Worm (Caenorhabditis elegans) whole organism, young adult: ENCODE data around the gene W10C6.2.

ENCODE experiments used
- F10E7.11 ChIP-seq: sonication (generic microtip); optimal IDR thresholded peaks from 2 replicates; lab custom pipeline; 2017; ENCODE audit warnings: mild to moderate bottlenecking, missing genetic modification characterization, moderate library complexity, missing compliant biosample characterization
- F23B12.7 ChIP-seq: sonication (generic microtip); optimal IDR thresholded peaks from 2 replicates; lab custom pipeline; 2017; ENCODE audit warnings: missing genetic modification characterization, mild to moderate bottlenecking, missing compliant biosample characterization, antibody characterized with exemption, moderate library complexity; ENCODE audit not compliant: insufficient read depth
- F39B2.1 ChIP-seq: fragments of 200-800 bp; sonication (Bioruptor generic); IDR thresholded peaks from 2 replicates; pipeline ENCODE4 v1.3.6; 2022; ENCODE audit warnings: missing genetic modification reagents, missing genetic modification characterization, missing compliant biosample characterization
- F49E8.2 ChIP-seq: sonication (generic microtip); optimal IDR thresholded peaks from 3 replicates; lab custom pipeline; 2017; ENCODE audit warnings: missing genetic modification characterization, mild to moderate bottlenecking, missing compliant biosample characterization, antibody characterized with exemption, moderate library complexity; ENCODE audit not compliant: insufficient read depth
- F52B5.7 ChIP-seq: sonication (generic microtip); optimal IDR thresholded peaks from 2 replicates; lab custom pipeline; 2016; ENCODE audit warnings: mild to moderate bottlenecking, missing genetic modification characterization, missing compliant biosample characterization
- F57A8.1 ChIP-seq: fragments of 200-800 bp; sonication (Bioruptor generic); optimal IDR thresholded peaks from 2 replicates; lab custom pipeline; 2018; ENCODE audit warnings: mild to moderate bottlenecking, missing genetic modification characterization, moderate library complexity, missing compliant biosample characterization
- K12H6.12 ChIP-seq: fragments of 200-800 bp; sonication (Bioruptor generic); optimal IDR thresholded peaks from 2 replicates; lab custom pipeline; 2018; ENCODE audit warnings: mild to moderate bottlenecking, missing genetic modification characterization, missing compliant biosample characterization
- T26A5.8 ChIP-seq: sonication (generic microtip); optimal IDR thresholded peaks from 2 replicates; lab custom pipeline; 2016; ENCODE audit warnings: missing genetic modification characterization, missing compliant biosample characterization
- Y53G8AR.9 ChIP-seq: fragments of 200-800 bp; sonication (Bioruptor generic); conservative IDR thresholded peaks from 2 replicates; pipeline ENCODE4 v1.3.6; 2022; ENCODE audit warnings: missing genetic modification reagents, missing genetic modification characterization, missing compliant biosample characterization
- Y56A3A.18 ChIP-seq: fragments of 200-800 bp; sonication (Bioruptor generic); IDR thresholded peaks from 2 replicates; pipeline ENCODE4 v1.3.6; 2022; ENCODE audit warnings: missing genetic modification reagents, missing genetic modification characterization, missing compliant biosample characterization
- attf-6 ChIP-seq: fragments of 200-800 bp; sonication (Bioruptor generic); IDR thresholded peaks from 2 replicates; pipeline ENCODE4 v1.3.6; 2022; ENCODE audit warnings: missing genetic modification reagents, missing genetic modification characterization, missing compliant biosample characterization
- ccch-3 ChIP-seq: fragments of 200-800 bp; sonication (Bioruptor generic); optimal IDR thresholded peaks from 2 replicates; lab custom pipeline; 2018; ENCODE audit warnings: mild to moderate bottlenecking, missing genetic modification characterization, missing compliant biosample characterization
- cebp-1 ChIP-seq, 2 experiments: fragments of 200-800 bp in 1 of 2; sonication (Bioruptor generic) in 1 of 2; sonication (generic microtip) in 1 of 2; IDR thresholded peaks in 1 of 2; optimal IDR thresholded peaks in 1 of 2; 2 replicates each; pipeline versions ENCODE4 v1.3.6 to Lab custom; 2017 to 2022; ENCODE audit warnings: missing compliant biosample characterization in 2 of 2, missing genetic modification characterization in 2 of 2, mild to moderate bottlenecking in 1 of 2, missing genetic modification reagents in 1 of 2, moderate library complexity in 1 of 2
- ceh-40 ChIP-seq: fragments of 200-800 bp; sonication (Bioruptor generic); IDR thresholded peaks from 2 replicates; pipeline ENCODE4 v1.3.6; 2022; ENCODE audit warnings: missing genetic modification characterization, missing compliant biosample characterization
- ceh-58 ChIP-seq: fragments of 200-800 bp; sonication (Bioruptor generic); IDR thresholded peaks from 2 replicates; pipeline ENCODE4 v1.3.6; 2022; ENCODE audit warnings: missing genetic modification characterization, missing compliant biosample characterization
- chd-7 ChIP-seq: sonication (generic microtip); optimal IDR thresholded peaks from 2 replicates; lab custom pipeline; 2016; ENCODE audit warnings: mild to moderate bottlenecking, missing genetic modification characterization, moderate library complexity, missing compliant biosample characterization
- dox-1 ChIP-seq: fragments of 200-800 bp; sonication (Bioruptor generic); IDR thresholded peaks from 2 replicates; pipeline ENCODE4 v1.3.6; 2022; ENCODE audit warnings: missing genetic modification reagents, missing genetic modification characterization, missing compliant biosample characterization
- egl-44 ChIP-seq: fragments of 200-800 bp; sonication (Bioruptor generic); IDR thresholded peaks from 2 replicates; pipeline ENCODE4 v1.3.6; 2022; ENCODE audit warnings: missing genetic modification reagents, missing genetic modification characterization, missing compliant biosample characterization
- fkh-3 ChIP-seq: sonication (generic microtip); optimal IDR thresholded peaks from 2 replicates; lab custom pipeline; 2016; ENCODE audit warnings: mild to moderate bottlenecking, missing genetic modification characterization, missing compliant biosample characterization
- let-607 ChIP-seq, 2 experiments: fragments of 200-800 bp in 1 of 2; sonication (Bioruptor generic) in 1 of 2; sonication (generic microtip) in 1 of 2; optimal IDR thresholded peaks; 2 replicates each; lab custom pipeline; 2016 to 2018; ENCODE audit warnings: mild to moderate bottlenecking in 2 of 2, missing compliant biosample characterization in 2 of 2, missing genetic modification characterization in 2 of 2, moderate library complexity in 2 of 2, missing genotype in 1 of 2
- lin-54 ChIP-seq: fragments of 200-800 bp; sonication (Bioruptor generic); optimal IDR thresholded peaks from 2 replicates; lab custom pipeline; 2018; ENCODE audit warnings: mild to moderate bottlenecking, missing genetic modification characterization, missing compliant biosample characterization
- lsy-27 ChIP-seq: sonication (generic microtip); optimal IDR thresholded peaks from 2 replicates; lab custom pipeline; 2017; ENCODE audit warnings: missing genetic modification characterization, mild to moderate bottlenecking, missing compliant biosample characterization, antibody characterized with exemption, missing genotype, borderline replicate concordance; ENCODE audit not compliant: insufficient read depth
- madf-3 ChIP-seq: fragments of 200-800 bp; sonication (Bioruptor generic); IDR thresholded peaks from 2 replicates; pipeline ENCODE4 v1.3.6; 2022; ENCODE audit warnings: missing genetic modification reagents, missing genetic modification characterization, missing compliant biosample characterization
- nfya-2 ChIP-seq: fragments of 200-800 bp; sonication (Bioruptor generic); IDR thresholded peaks from 2 replicates; pipeline ENCODE4 v1.3.6; 2022; ENCODE audit warnings: missing genetic modification reagents, missing genetic modification characterization, missing compliant biosample characterization
- nhr-80 ChIP-seq: sonication (generic microtip); optimal IDR thresholded peaks from 2 replicates; lab custom pipeline; 2016; ENCODE audit warnings: missing genetic modification characterization, missing compliant biosample characterization
- pha-4 ChIP-seq: fragments of 150-350 bp; sonication (generic microtip); optimal IDR thresholded peaks from 2 replicates; lab custom pipeline; 2014; ENCODE audit warnings: missing biosample characterization, missing genetic modification reagents, missing genetic modification characterization
- rec-8 ChIP-seq, 2 experiments: sonication (generic microtip); optimal IDR thresholded peaks; 2 replicates each; lab custom pipeline; 2016; ENCODE audit warnings: mild to moderate bottlenecking in 2 of 2, missing genetic modification characterization in 2 of 2, missing genetic modification reagents in 2 of 2, missing genotype in 2 of 2, missing biosample characterization in 1 of 2, missing compliant biosample characterization in 1 of 2, moderate library complexity in 1 of 2
- tbp1 ChIP-seq: fragments of 200-800 bp; sonication (Bioruptor generic); optimal IDR thresholded peaks from 2 replicates; lab custom pipeline; 2018; ENCODE audit warnings: mild to moderate bottlenecking, missing genetic modification characterization, missing compliant biosample characterization
- tbx-9 ChIP-seq: sonication (generic microtip); optimal IDR thresholded peaks from 2 replicates; lab custom pipeline; 2016; ENCODE audit warnings: borderline replicate concordance, missing genetic modification characterization, inconsistent platforms, missing compliant biosample characterization
- unc-62 ChIP-seq: fragments of 150-350 bp; optimal IDR thresholded peaks from 2 replicates; lab custom pipeline; 2014; ENCODE audit warnings: missing biosample characterization, missing genetic modification reagents, missing genetic modification characterization
- zfh-2 ChIP-seq: fragments of 200-800 bp; sonication (Bioruptor generic); conservative IDR thresholded peaks from 2 replicates; pipeline ENCODE4 v1.3.6; 2022; ENCODE audit warnings: missing genetic modification reagents, missing genetic modification characterization, missing compliant biosample characterization
- ztf-28 ChIP-seq: fragments of 200-800 bp; sonication (Bioruptor generic); IDR thresholded peaks from 2 replicates; pipeline ENCODE4 v1.3.6; 2022; ENCODE audit warnings: missing genetic modification reagents, missing genetic modification characterization, missing compliant biosample characterization

The W10C6.2 gene

DNA sequence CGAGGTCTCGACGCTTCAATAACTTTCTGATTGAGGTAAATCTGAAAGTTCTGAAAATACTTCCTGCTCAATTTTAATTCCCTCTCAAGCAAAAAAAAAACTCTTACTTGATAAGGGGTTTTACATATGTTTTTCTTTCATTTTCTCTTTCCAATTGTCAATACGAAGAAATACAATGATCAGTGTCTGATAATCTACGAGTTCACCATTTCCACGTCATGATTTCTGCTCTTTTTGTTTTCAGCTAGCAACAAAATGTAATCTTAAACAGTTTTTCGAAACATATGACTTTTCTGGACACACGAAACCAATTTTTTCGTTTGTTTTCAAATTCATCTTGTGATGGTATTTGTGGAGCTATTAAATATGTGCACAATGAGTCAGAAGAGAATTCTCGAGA is 34.5 kb upstream of the W10C6.2 start:
- TF ChIP-seq Y56A3A.18, result no peak
- no peak for TF ChIP-seq ceh-58
- no peak for TF ChIP-seq F49E8.2
- TF ChIP-seq egl-44 (GFP tag; lab: Robert Waterston, UW), result no peak
- TF ChIP-seq Y53G8AR.9, result no peak
- TF ChIP-seq let-607 (tag; optimal IDR thresholded peaks at IDR 0.05; lab: Kevin White, UChicago), result no peak
- no peak for TF ChIP-seq F52B5.7 (tag; lab: Kevin White, UChicago)
- TF ChIP-seq zfh-2, result no peak
- no peak for TF ChIP-seq F57A8.1 (GFP tag; lab: Kevin White, UChicago)
- TF ChIP-seq ztf-28 (GFP tag; lab: Robert Waterston, UW), result no peak
- no peak for TF ChIP-seq attf-6 (GFP tag; lab: Robert Waterston, UW)
- no peak for TF ChIP-seq ccch-3 (GFP tag; lab: Kevin White, UChicago)
- TF ChIP-seq, all 124 proteins: peak for 0

DNA sequence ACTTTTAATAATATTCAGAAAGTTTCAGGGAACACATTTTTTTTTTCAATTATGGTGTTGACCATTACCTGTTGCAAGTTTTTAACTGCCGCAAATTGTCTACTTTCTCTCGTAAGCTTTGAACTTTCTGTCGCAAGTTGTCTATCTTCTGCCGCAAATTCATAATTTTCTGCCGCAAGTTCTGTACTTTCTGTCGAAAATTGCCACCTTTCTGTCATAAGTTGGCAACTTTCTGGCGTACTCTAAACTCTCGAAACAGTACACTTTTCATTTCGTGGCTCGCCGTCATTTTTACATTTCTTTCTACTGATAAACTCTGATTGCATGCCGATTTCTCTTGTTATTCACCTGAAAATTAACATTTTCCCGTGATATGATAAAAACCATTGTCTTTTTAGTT is 33.7 kb upstream of the W10C6.2 start:
- TF ChIP-seq nfya-2 (GFP tag; lab: Robert Waterston, UW), result no peak
- TF ChIP-seq pha-4, result no peak

DNA sequence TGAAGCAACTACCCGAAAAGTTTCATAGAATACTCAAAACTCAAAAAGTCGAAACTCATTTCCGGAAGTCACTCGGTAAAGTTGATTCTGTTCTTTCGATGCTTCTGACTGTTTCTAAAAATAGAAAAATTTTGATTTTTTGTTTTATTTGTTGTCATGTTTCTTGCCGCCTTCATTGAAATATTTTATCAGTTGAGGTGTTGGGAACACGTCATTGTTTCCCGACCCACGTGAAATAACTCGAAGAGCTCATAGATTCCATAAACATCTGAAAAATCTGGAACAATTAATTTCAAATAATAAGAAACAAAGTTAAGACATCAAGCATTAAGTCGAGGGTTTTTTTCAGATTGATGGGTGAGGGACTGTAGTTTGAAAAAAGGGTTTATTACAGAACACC is 33.3 kb upstream of the W10C6.2 start:
- TF ChIP-seq lin-54 (GFP tag; lab: Kevin White, UChicago), result no peak
- TF ChIP-seq chd-7 (tag; lab: Kevin White, UChicago), result no peak
- TF ChIP-seq T26A5.8 (tag; lab: Kevin White, UChicago), result no peak
- TF ChIP-seq madf-3 (GFP tag; lab: Robert Waterston, UW), result no peak
- TF ChIP-seq F49E8.2, result no peak
- TF ChIP-seq F10E7.11, result no peak
- no peak for TF ChIP-seq K12H6.12 (tag; lab: Kevin White, UChicago)
- TF ChIP-seq F39B2.1, result no peak
- no peak for TF ChIP-seq fkh-3 (tag; lab: Kevin White, UChicago)
- TF ChIP-seq, all 124 proteins: peak for 0

- TF ChIP-seq rec-8 (tag; optimal IDR thresholded peaks at IDR 0.05; lab: Kevin White, UChicago) (no peak), nhr-80 (tag; lab: Kevin White, UChicago) (peak; percentile 74), tbx-9 (tag; lab: Kevin White, UChicago) (no peak), attf-6 (GFP tag; lab: Robert Waterston, UW) (no peak), tbp1 (GFP tag; lab: Kevin White, UChicago) (peak; percentile 19), cebp-1 (GFP tag; IDR thresholded peaks at IDR 0.05; lab: Robert Waterston, UW) (peak; percentile 33; the same call in 1 of the 2 replicates), cebp-1 (tag; optimal IDR thresholded peaks at IDR 0.05; lab: Kevin White, UChicago) (peak; percentile 56), unc-62 (GFP tag; lab: Kevin White, UChicago) (peak; percentile 9), F23B12.7 (peak; percentile 46), let-607 (tag; optimal IDR thresholded peaks at IDR 0.05; lab: Kevin White, UChicago) (peak in 1 of 2 experiments; percentile 10)
- TF ChIP-seq, all 124 proteins: peak for 6
Measured at ce11 chrII:11153800-11154199, 32.1 kb upstream of the W10C6.2 start.

ce11 chrII:11153080-11153479 is 31.4 kb upstream of the W10C6.2 start:
- TF ChIP-seq lsy-27 (tag; lab: Kevin White, UChicago), result no peak
- TF ChIP-seq Y53G8AR.9, result peak; percentile 31; the same call in 1 of the 2 replicates
- TF ChIP-seq nhr-80 (tag; lab: Kevin White, UChicago), result peak; percentile 60
- TF ChIP-seq ceh-40 (GFP tag; lab: Robert Waterston, UW), result no peak
- TF ChIP-seq dox-1 (GFP tag; lab: Robert Waterston, UW), result 0 out of 2 replicates have a peak, but pooled peaks have one; percentile 11
- no peak for TF ChIP-seq fkh-3 (tag; lab: Kevin White, UChicago)
